4 worm cellular contexts compared by ENCODE assay signal in the genomic region with DNA sequence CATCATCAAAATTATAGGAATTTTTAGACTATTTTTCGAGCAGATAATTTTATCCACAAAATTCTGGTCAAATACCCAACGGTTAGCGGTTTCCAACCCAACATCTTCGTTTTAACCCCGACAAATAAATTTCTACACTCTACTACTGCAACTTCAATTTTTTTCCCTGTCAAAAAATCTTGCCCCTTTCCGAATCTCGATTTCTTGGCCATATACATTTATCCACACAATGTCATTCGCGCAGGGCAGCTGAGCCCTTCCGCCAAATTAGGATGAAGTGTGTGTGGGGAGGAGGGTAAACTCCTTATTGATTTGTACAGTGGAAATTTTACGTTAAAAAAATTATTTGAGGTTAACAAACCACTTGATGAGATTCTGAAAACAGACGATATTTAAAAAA.
TF ChIP-seq lines count a peak whose summit lies in the region.

No protein-coding gene starts in this region.

TF ChIP-seq in whole organism, L2 larva, 48 proteins besides CTCF, POLR2A, EP300 and RAD21 (continues in another document):
- TF ChIP-seq egl-27 (tag; optimal IDR thresholded peaks at IDR 0.05; lab: Kevin White, UChicago) (peak; percentile 97), lin-11 (tag; optimal IDR thresholded peaks at IDR 0.05; lab: Kevin White, UChicago) (peak; percentile 93), nhr-6 (tag; optimal IDR thresholded peaks at IDR 0.05; lab: Kevin White, UChicago) (peak; percentile 97), ceh-82 (tag; optimal IDR thresholded peaks at IDR 0.05; lab: Kevin White, UChicago) (peak; percentile 98), nhr-129 (tag; optimal IDR thresholded peaks at IDR 0.05; lab: Kevin White, UChicago) (peak; percentile 99), elt-1 (tag; optimal IDR thresholded peaks at IDR 0.05; lab: Kevin White, UChicago) (no peak), nhr-23 (tag; optimal IDR thresholded peaks at IDR 0.05; lab: Kevin White, UChicago) (no peak), gmeb-1 (tag; optimal IDR thresholded peaks at IDR 0.05; lab: Kevin White, UChicago) (peak; percentile 92), peb-1 (tag; optimal IDR thresholded peaks at IDR 0.05; lab: Kevin White, UChicago) (no peak), nhr-77 (tag; optimal IDR thresholded peaks at IDR 0.05; lab: Kevin White, UChicago) (peak; percentile 96), ztf-1 (GFP tag; conservative IDR thresholded peaks at IDR 0.05; lab: Robert Waterston, UW) (no peak), alr-1 (tag; optimal IDR thresholded peaks at IDR 0.05; lab: Kevin White, UChicago) (no peak), lin-39 (tag; optimal IDR thresholded peaks at IDR 0.05; lab: Kevin White, UChicago) (peak; percentile 55), lsy-2 (tag; optimal IDR thresholded peaks at IDR 0.05; lab: Kevin White, UChicago) (peak; percentile 92 to 95), Y55F3AM.14 (GFP tag; optimal IDR thresholded peaks at IDR 0.05; lab: Kevin White, UChicago) (peak; percentile 85), dmd-4 (tag; optimal IDR thresholded peaks at IDR 0.05; lab: Kevin White, UChicago) (peak; percentile 72), fos-1 (tag; optimal IDR thresholded peaks at IDR 0.05; lab: Kevin White, UChicago) (peak; percentile 98), unc-55 (GFP tag; optimal IDR thresholded peaks at IDR 0.05; lab: Kevin White, UChicago) (peak; percentile 99), R02D3.7 (tag; optimal IDR thresholded peaks at IDR 0.05; lab: Kevin White, UChicago) (peak; percentile 67), nhr-25 (tag; optimal IDR thresholded peaks at IDR 0.05; lab: Kevin White, UChicago) (peak; percentile 95), nhr-12 (tag; optimal IDR thresholded peaks at IDR 0.05; lab: Kevin White, UChicago) (peak; percentile 55)

TF ChIP-seq in whole organism, L4 larva, 104 proteins besides CTCF, POLR2A, EP300 and RAD21 (continues in another document):
- TF ChIP-seq mes-2 (tag; optimal IDR thresholded peaks at IDR 0.05; lab: Kevin White, UChicago; ENCODE audit: poor library complexity, severe bottlenecking) (peak; percentile 97), Y75B8A.6 (GFP tag; IDR thresholded peaks at IDR 0.05; lab: Robert Waterston, UW) (0 out of 2 replicates have a peak, but pooled peaks have one; percentile 61), hlh-11 (tag; optimal IDR thresholded peaks at IDR 0.05; lab: Kevin White, UChicago) (peak; percentile 96), dpl-1 (GFP tag; optimal IDR thresholded peaks at IDR 0.05; lab: Kevin White, UChicago) (peak; percentile 74), nhr-25 (tag; optimal IDR thresholded peaks at IDR 0.05; lab: Kevin White, UChicago; ENCODE audit: borderline replicate concordance, insufficient read depth) (peak; percentile 84), ctbp-1 (GFP tag; IDR thresholded peaks at IDR 0.05; lab: Robert Waterston, UW) (peak; percentile 93), nhr-77 (tag; optimal IDR thresholded peaks at IDR 0.05; lab: Kevin White, UChicago) (peak; percentile 99), lin-1 (GFP tag; IDR thresholded peaks at IDR 0.05; lab: Robert Waterston, UW) (peak; percentile 89), D1046.2 (GFP tag; IDR thresholded peaks at IDR 0.05; lab: Robert Waterston, UW) (peak; percentile 81), hif-1 (tag; optimal IDR thresholded peaks at IDR 0.05; lab: Kevin White, UChicago) (peak; percentile 61 to 67), skn-1 (tag; optimal IDR thresholded peaks at IDR 0.05; lab: Kevin White, UChicago) (peak; percentile 67), ces-1 (GFP tag; optimal IDR thresholded peaks at IDR 0.05; lab: Kevin White, UChicago) (peak; percentile 95), R02D3.7 (tag; optimal IDR thresholded peaks at IDR 0.05; lab: Kevin White, UChicago) (peak; percentile 9), zag-1 (tag; optimal IDR thresholded peaks at IDR 0.05; lab: Kevin White, UChicago) (peak; percentile 85), aha-1 (tag; lab: Kevin White, UChicago) (peak; percentile 100), nhr-111 (GFP tag; optimal IDR thresholded peaks at IDR 0.05; lab: Kevin White, UChicago) (no peak), F49E8.2 (tag; optimal IDR thresholded peaks at IDR 0.05; lab: Kevin White, UChicago; ENCODE audit: borderline replicate concordance) (no peak), ceh-62 (tag; optimal IDR thresholded peaks at IDR 0.05; lab: Kevin White, UChicago) (no peak), mdt-29 (GFP tag; IDR thresholded peaks at IDR 0.05; lab: Robert Waterston, UW) (peak; percentile 76), tra-1 (GFP tag; IDR thresholded peaks at IDR 0.05; lab: Robert Waterston, UW) (peak; percentile 87), Y5F2A.4 (GFP tag; optimal IDR thresholded peaks at IDR 0.05; lab: Kevin White, UChicago) (peak; percentile 87), pqm-1 (tag; optimal IDR thresholded peaks at IDR 0.05; lab: Kevin White, UChicago) (peak; percentile 34)

TF ChIP-seq in whole organism, late embryonic, 69 proteins besides CTCF, POLR2A, EP300 and RAD21 (continues in another document):
- TF ChIP-seq K09A11.1 (tag; optimal IDR thresholded peaks at IDR 0.05; lab: Kevin White, UChicago; ENCODE audit: insufficient read depth), result peak; percentile 66
- TF ChIP-seq ttx-3 (tag; optimal IDR thresholded peaks at IDR 0.05; lab: Kevin White, UChicago), result peak; percentile 5
- TF ChIP-seq ceh-2 (tag; optimal IDR thresholded peaks at IDR 0.05; lab: Kevin White, UChicago), result peak; percentile 55
- peak; percentile 47 for TF ChIP-seq elt-2 (tag; optimal IDR thresholded peaks at IDR 0.05; lab: Kevin White, UChicago)
- TF ChIP-seq ama-1 (optimal IDR thresholded peaks at IDR 0.05; lab: Kevin White, UChicago), result no peak
- peak; percentile 99 for TF ChIP-seq sdc-2 (tag; optimal IDR thresholded peaks at IDR 0.05; lab: Kevin White, UChicago)
- no peak for TF ChIP-seq mec-3 (tag; optimal IDR thresholded peaks at IDR 0.05; lab: Kevin White, UChicago; ENCODE audit: borderline replicate concordance)
- peak; percentile 72 for TF ChIP-seq pros-1 (tag; optimal IDR thresholded peaks at IDR 0.05; lab: Kevin White, UChicago)
- peak; percentile 35 for TF ChIP-seq gmeb-2 (tag; optimal IDR thresholded peaks at IDR 0.05; lab: Kevin White, UChicago)
- peak; percentile 63 for TF ChIP-seq fkh-10 (GFP tag; optimal IDR thresholded peaks at IDR 0.05; lab: Kevin White, UChicago)
- TF ChIP-seq fax-1 (tag; optimal IDR thresholded peaks at IDR 0.05; lab: Kevin White, UChicago), result no peak
- TF ChIP-seq ref-2 (tag; optimal IDR thresholded peaks at IDR 0.05; lab: Kevin White, UChicago), result peak; percentile 77
- no peak for TF ChIP-seq pqm-1 (tag; optimal IDR thresholded peaks at IDR 0.05; lab: Kevin White, UChicago)
- peak; percentile 35 for TF ChIP-seq hlh-30 (tag; optimal IDR thresholded peaks at IDR 0.05; lab: Kevin White, UChicago; ENCODE audit: insufficient read depth)
- no peak for TF ChIP-seq nhr-11 (tag; optimal IDR thresholded peaks at IDR 0.05; lab: Kevin White, UChicago)
- TF ChIP-seq nfya-1 (tag; optimal IDR thresholded peaks at IDR 0.05; lab: Kevin White, UChicago), result peak; percentile 86
- TF ChIP-seq C08G9.2 (tag; optimal IDR thresholded peaks at IDR 0.05; lab: Kevin White, UChicago), result peak; percentile 56
- TF ChIP-seq unc-55 (GFP tag; optimal IDR thresholded peaks at IDR 0.05; lab: Kevin White, UChicago), result peak; percentile 6
- TF ChIP-seq tbx-2 (tag; optimal IDR thresholded peaks at IDR 0.05; lab: Kevin White, UChicago), result peak; percentile 74
- peak; percentile 34 for TF ChIP-seq unc-86 (tag; optimal IDR thresholded peaks at IDR 0.05; lab: Kevin White, UChicago)
- TF ChIP-seq madf-2 (tag; optimal IDR thresholded peaks at IDR 0.05; lab: Kevin White, UChicago), result peak; percentile 3
- TF ChIP-seq eyg-1 (tag; optimal IDR thresholded peaks at IDR 0.05; lab: Kevin White, UChicago), result no peak
- peak; percentile 90 for TF ChIP-seq ceh-18 (tag; optimal IDR thresholded peaks at IDR 0.05; lab: Kevin White, UChicago)
- peak; percentile 78 for TF ChIP-seq ceh-48 (tag; optimal IDR thresholded peaks at IDR 0.05; lab: Kevin White, UChicago)

TF ChIP-seq in whole organism, mixed stage, embryonic, 35 proteins besides CTCF, POLR2A, EP300 and RAD21 (continues in another document):
- TF ChIP-seq M03D4.4 (tag; optimal IDR thresholded peaks at IDR 0.05; lab: Kevin White, UChicago), result no peak
- no peak for TF ChIP-seq elt-1 (tag; optimal IDR thresholded peaks at IDR 0.05; lab: Kevin White, UChicago; ENCODE audit: borderline replicate concordance, insufficient read depth)
- TF ChIP-seq unc-62 (GFP tag; optimal IDR thresholded peaks at IDR 0.05; lab: Kevin White, UChicago), result peak; percentile 67
- TF ChIP-seq nhr-2 (tag; optimal IDR thresholded peaks at IDR 0.05; lab: Kevin White, UChicago), result peak; percentile 27
- TF ChIP-seq ceh-39 (tag; optimal IDR thresholded peaks at IDR 0.05; lab: Kevin White, UChicago), result peak; percentile 77
- no peak for TF ChIP-seq tbx-8 (GFP tag; optimal IDR thresholded peaks at IDR 0.05; lab: Kevin White, UChicago)
- no peak for TF ChIP-seq ham-2 (GFP tag; optimal IDR thresholded peaks at IDR 0.05; lab: Kevin White, UChicago)
- TF ChIP-seq bed-3 (GFP tag; optimal IDR thresholded peaks at IDR 0.05; lab: Kevin White, UChicago), result no peak
- peak; percentile 73 for TF ChIP-seq nhr-12 (tag; optimal IDR thresholded peaks at IDR 0.05; lab: Kevin White, UChicago)
- TF ChIP-seq ceh-83 (GFP tag; optimal IDR thresholded peaks at IDR 0.05; lab: Kevin White, UChicago), result no peak
- no peak for TF ChIP-seq lin-32 (GFP tag; optimal IDR thresholded peaks at IDR 0.05; lab: Kevin White, UChicago)
- TF ChIP-seq pha-4 (tag; optimal IDR thresholded peaks at IDR 0.05; lab: Kevin White, UChicago), result peak; percentile 83
- no peak for TF ChIP-seq mls-2 (tag; optimal IDR thresholded peaks at IDR 0.05; lab: Kevin White, UChicago)
- TF ChIP-seq hlh-1 (tag; optimal IDR thresholded peaks at IDR 0.05; lab: Kevin White, UChicago), result peak; percentile 48
- no peak for TF ChIP-seq sem-2 (GFP tag; optimal IDR thresholded peaks at IDR 0.05; lab: Kevin White, UChicago)
- peak; percentile 98 for TF ChIP-seq nhr-237 (tag; optimal IDR thresholded peaks at IDR 0.05; lab: Kevin White, UChicago)
- TF ChIP-seq lin-13 (tag; optimal IDR thresholded peaks at IDR 0.05; lab: Kevin White, UChicago), result peak; percentile 79
- TF ChIP-seq cnd-1 (tag; optimal IDR thresholded peaks at IDR 0.05; lab: Kevin White, UChicago), result peak; percentile 67
- TF ChIP-seq unc-120 (tag; optimal IDR thresholded peaks at IDR 0.05; lab: Kevin White, UChicago; ENCODE audit: poor library complexity, severe bottlenecking), result peak; percentile 51
- TF ChIP-seq drap-1 (GFP tag; optimal IDR thresholded peaks at IDR 0.05; lab: Kevin White, UChicago), result peak; percentile 85
- TF ChIP-seq flh-1 (GFP tag; optimal IDR thresholded peaks at IDR 0.05; lab: Kevin White, UChicago), result no peak
- peak; percentile 65 for TF ChIP-seq elt-3 (tag; optimal IDR thresholded peaks at IDR 0.05; lab: Kevin White, UChicago)
- peak; percentile 68 for TF ChIP-seq ztf-11 (tag; optimal IDR thresholded peaks at IDR 0.05; lab: Kevin White, UChicago)
- TF ChIP-seq mab-5 (tag; optimal IDR thresholded peaks at IDR 0.05; lab: Kevin White, UChicago), result peak; percentile 44
- no peak for TF ChIP-seq zip-8 (tag; optimal IDR thresholded peaks at IDR 0.05; lab: Kevin White, UChicago)
- TF ChIP-seq ces-1 (GFP tag; optimal IDR thresholded peaks at IDR 0.05; lab: Kevin White, UChicago), result peak; percentile 93
- no peak for TF ChIP-seq ceh-43 (GFP tag; optimal IDR thresholded peaks at IDR 0.05; lab: Kevin White, UChicago)
- TF ChIP-seq lsy-2 (tag; optimal IDR thresholded peaks at IDR 0.05; lab: Kevin White, UChicago), result peak; percentile 76
